Fruit fly (Drosophila melanogaster): ENCODE results near the gene Grp170.
A peak's percentile ranks its signal among the peaks of the same experiment; 100 is the strongest.

The Grp170 gene

DNA sequence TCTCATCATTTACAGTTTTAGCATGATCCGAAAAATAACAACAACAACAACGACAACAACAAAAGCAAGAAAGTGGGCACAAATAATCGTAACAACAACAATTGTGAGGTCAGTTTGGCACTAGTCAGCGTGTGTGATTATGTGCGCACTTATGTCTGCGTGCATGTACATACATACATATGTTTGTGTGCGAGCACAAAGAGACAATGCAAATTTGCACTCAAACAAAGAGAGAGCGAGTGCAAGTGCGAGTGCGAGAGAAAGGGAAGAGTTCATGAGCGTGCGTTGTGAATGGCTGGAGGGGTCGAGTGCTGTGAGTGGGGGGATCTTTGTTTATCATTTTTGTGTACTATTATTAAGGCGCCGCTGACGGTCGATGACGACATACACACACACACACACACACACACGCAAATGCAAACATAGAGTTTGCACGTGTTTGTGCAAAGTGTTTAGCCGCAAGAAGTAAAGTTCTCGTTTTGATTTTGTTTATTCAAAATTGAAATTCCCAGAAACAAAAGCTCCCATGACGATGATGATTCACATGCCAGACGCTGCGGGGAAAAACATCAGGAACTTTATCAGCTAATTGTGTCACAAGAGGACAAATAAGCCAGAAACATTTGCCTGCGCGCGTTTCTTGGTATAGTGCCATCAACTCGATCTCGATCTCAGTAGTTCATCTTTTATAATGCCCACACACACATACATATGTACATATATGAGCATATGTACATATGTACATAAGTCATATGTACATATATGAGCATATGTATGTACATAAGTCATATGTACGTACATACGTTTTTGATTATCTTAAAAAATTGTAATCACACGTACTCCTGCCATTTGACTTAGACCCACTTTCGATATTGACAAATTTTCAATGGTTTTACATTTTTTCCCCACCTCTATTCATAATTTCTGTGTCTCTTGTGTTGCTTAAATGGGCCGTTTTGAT lies 19.9 kb upstream of the Grp170 start:
- TF ChIP-seq Abd-B (GFP tag; optimal IDR thresholded peaks at IDR 0.05) (no peak), sv (GFP tag; optimal IDR thresholded peaks at IDR 0.05) (no peak), woc (GFP tag; optimal IDR thresholded peaks at IDR 0.05) (peak; percentile 24), tai (GFP tag; optimal IDR thresholded peaks at IDR 0.05) (no peak), lola (GFP tag; optimal IDR thresholded peaks at IDR 0.05) (no peak), ey (GFP tag; optimal IDR thresholded peaks at IDR 0.05) (peak; percentile 58), GATAd (GFP tag; optimal IDR thresholded peaks at IDR 0.05) (no peak), Hnf4 (GFP tag; optimal IDR thresholded peaks at IDR 0.05) (peak; percentile 30), Hr83 (GFP tag; optimal IDR thresholded peaks at IDR 0.05; ENCODE audit: poor library complexity, severe bottlenecking) (peak; percentile 56), Rel (GFP tag; optimal IDR thresholded peaks at IDR 0.05) (no peak), Rel (tag; optimal IDR thresholded peaks at IDR 0.05) (peak; percentile 97), psq (GFP tag; optimal IDR thresholded peaks at IDR 0.05) (peak; percentile 37), Dfd (GFP tag; optimal IDR thresholded peaks at IDR 0.05) (peak; percentile 54), pan (optimal IDR thresholded peaks at IDR 0.05) (no peak), CrebA (GFP tag; optimal IDR thresholded peaks at IDR 0.05; ENCODE audit: borderline replicate concordance) (no peak), Vsx2 (GFP tag; optimal IDR thresholded peaks at IDR 0.05; ENCODE audit: partially characterized antibody) (no peak), N (GFP tag; optimal IDR thresholded peaks at IDR 0.05) (no peak), jim (GFP tag; optimal IDR thresholded peaks at IDR 0.05) (no peak), sage (GFP tag; optimal IDR thresholded peaks at IDR 0.05) (no peak), Jra (GFP tag; optimal IDR thresholded peaks at IDR 0.05) (no peak), HLH106 (tag; optimal IDR thresholded peaks at IDR 0.05) (peak; percentile 38), usp (GFP tag; optimal IDR thresholded peaks at IDR 0.05) (no peak), OdsH (GFP tag; optimal IDR thresholded peaks at IDR 0.05) (peak; percentile 20), br (GFP tag; optimal IDR thresholded peaks at IDR 0.05) (peak; percentile 56), dmrt93B (GFP tag; optimal IDR thresholded peaks at IDR 0.05) (peak; percentile 23), Hr78 (GFP tag; optimal IDR thresholded peaks at IDR 0.05) (no peak), brk (GFP tag; optimal IDR thresholded peaks at IDR 0.05) (no peak), CG32264 (GFP tag; optimal IDR thresholded peaks at IDR 0.05) (no peak), Dif (GFP tag; optimal IDR thresholded peaks at IDR 0.05; ENCODE audit: partially characterized antibody) (peak; percentile 62), dl (GFP tag; optimal IDR thresholded peaks at IDR 0.05; ENCODE audit: insufficient read depth in 1 of 2, partially characterized antibody in 2 of 2) (peak in 1 of 2 experiments; percentile 81), CG9705 (GFP tag; optimal IDR thresholded peaks at IDR 0.05) (no peak), Sp1 (GFP tag; optimal IDR thresholded peaks at IDR 0.05) (no peak), Mio (GFP tag; optimal IDR thresholded peaks at IDR 0.05) (no peak), foxo (GFP tag; optimal IDR thresholded peaks at IDR 0.05) (peak in 1 of 2 experiments; percentile 82), dsf (GFP tag; optimal IDR thresholded peaks at IDR 0.05; ENCODE audit: borderline replicate concordance) (no peak), fru (GFP tag; optimal IDR thresholded peaks at IDR 0.05) (peak; percentile 75), h (GFP tag; optimal IDR thresholded peaks at IDR 0.05) (peak; percentile 72), rgr (GFP tag; optimal IDR thresholded peaks at IDR 0.05) (peak; percentile 56), Myc (optimal IDR thresholded peaks at IDR 0.05) (no peak)

DNA sequence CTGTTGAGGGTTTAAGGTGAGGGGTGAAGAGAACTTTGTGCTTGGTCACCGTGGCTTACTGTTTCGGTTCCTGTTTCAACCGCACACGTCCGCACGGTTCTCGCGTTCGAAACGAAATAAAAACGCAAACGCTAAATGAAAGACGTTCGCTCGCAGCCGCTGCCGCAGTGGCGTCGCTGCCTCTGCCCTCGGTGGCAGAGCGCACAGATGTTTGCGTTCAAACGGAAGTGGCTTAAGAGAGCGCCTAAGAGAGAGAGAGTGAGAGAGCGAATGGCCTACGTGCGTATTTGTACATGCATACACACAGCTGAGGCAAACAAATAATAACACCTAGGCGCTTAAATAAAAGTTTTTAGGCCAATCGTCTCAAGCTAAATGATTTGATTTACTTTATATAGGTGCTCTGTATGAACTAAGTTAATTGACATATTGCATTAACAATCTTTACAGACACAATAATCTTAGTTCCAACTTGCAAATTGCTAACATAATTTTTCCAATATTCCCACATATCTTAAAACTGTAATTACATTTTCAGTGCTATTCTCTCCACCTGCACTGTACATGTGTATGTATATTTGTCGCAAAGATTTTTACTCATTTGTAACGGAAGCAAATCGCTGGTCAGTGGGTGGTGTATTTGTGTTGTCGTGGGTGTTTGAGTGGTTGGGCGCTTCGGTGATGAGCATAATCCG lies 18.6 kb upstream of the Grp170 start, which contains the start of gene CG2865:
Gene CG2865, minus strand, starts transcription at position 118 of the 695 bp plus-strand sequence.
- TF ChIP-seq dsf (GFP tag; optimal IDR thresholded peaks at IDR 0.05; ENCODE audit: borderline replicate concordance): no peak
- peak; percentile 93 for TF ChIP-seq rgr (GFP tag; optimal IDR thresholded peaks at IDR 0.05)
- peak; percentile 94 for TF ChIP-seq sv (GFP tag; optimal IDR thresholded peaks at IDR 0.05)
- peak; percentile 95 for TF ChIP-seq woc (GFP tag; optimal IDR thresholded peaks at IDR 0.05)
- TF ChIP-seq dmrt93B (GFP tag; optimal IDR thresholded peaks at IDR 0.05): peak; percentile 94
- peak; percentile 98 for TF ChIP-seq Sp1 (GFP tag; optimal IDR thresholded peaks at IDR 0.05)
- TF ChIP-seq CrebA (GFP tag; optimal IDR thresholded peaks at IDR 0.05; ENCODE audit: borderline replicate concordance): no peak
- TF ChIP-seq GATAd (GFP tag; optimal IDR thresholded peaks at IDR 0.05): peak; percentile 11
- peak; percentile 81 for TF ChIP-seq tai (GFP tag; optimal IDR thresholded peaks at IDR 0.05)
- TF ChIP-seq dl (GFP tag; optimal IDR thresholded peaks at IDR 0.05; ENCODE audit: insufficient read depth in 1 of 2, partially characterized antibody in 2 of 2): peak; percentile 67 to 85
- peak; percentile 30 for TF ChIP-seq Rel (GFP tag; optimal IDR thresholded peaks at IDR 0.05)
- TF ChIP-seq Rel (tag; optimal IDR thresholded peaks at IDR 0.05): peak; percentile 90
- TF ChIP-seq CG9705 (GFP tag; optimal IDR thresholded peaks at IDR 0.05): peak; percentile 97
- TF ChIP-seq ey (GFP tag; optimal IDR thresholded peaks at IDR 0.05): peak; percentile 95
- peak; percentile 86 for TF ChIP-seq Dif (GFP tag; optimal IDR thresholded peaks at IDR 0.05; ENCODE audit: partially characterized antibody)
- TF ChIP-seq Myc (optimal IDR thresholded peaks at IDR 0.05): no peak
- TF ChIP-seq usp (GFP tag; optimal IDR thresholded peaks at IDR 0.05): no peak
- no peak for TF ChIP-seq Hr78 (GFP tag; optimal IDR thresholded peaks at IDR 0.05)
- peak; percentile 68 for TF ChIP-seq brk (GFP tag; optimal IDR thresholded peaks at IDR 0.05)
- peak; percentile 98 for TF ChIP-seq HLH106 (tag; optimal IDR thresholded peaks at IDR 0.05)
- peak; percentile 67 to 96 for TF ChIP-seq foxo (GFP tag; optimal IDR thresholded peaks at IDR 0.05)
- TF ChIP-seq pan (optimal IDR thresholded peaks at IDR 0.05): no peak
- no peak for TF ChIP-seq N (GFP tag; optimal IDR thresholded peaks at IDR 0.05)
- peak; percentile 97 for TF ChIP-seq fru (GFP tag; optimal IDR thresholded peaks at IDR 0.05)
- peak; percentile 25 for TF ChIP-seq Mio (GFP tag; optimal IDR thresholded peaks at IDR 0.05)
- TF ChIP-seq lola (GFP tag; optimal IDR thresholded peaks at IDR 0.05): no peak
- TF ChIP-seq jim (GFP tag; optimal IDR thresholded peaks at IDR 0.05): no peak
- TF ChIP-seq psq (GFP tag; optimal IDR thresholded peaks at IDR 0.05): peak; percentile 87
- TF ChIP-seq Hr83 (GFP tag; optimal IDR thresholded peaks at IDR 0.05; ENCODE audit: poor library complexity, severe bottlenecking): peak; percentile 81
- peak; percentile 94 for TF ChIP-seq OdsH (GFP tag; optimal IDR thresholded peaks at IDR 0.05)
- TF ChIP-seq Hnf4 (GFP tag; optimal IDR thresholded peaks at IDR 0.05): peak; percentile 82
- TF ChIP-seq br (GFP tag; optimal IDR thresholded peaks at IDR 0.05): peak; percentile 95
- TF ChIP-seq CG32264 (GFP tag; optimal IDR thresholded peaks at IDR 0.05): peak; percentile 84
- peak; percentile 96 for TF ChIP-seq h (GFP tag; optimal IDR thresholded peaks at IDR 0.05)
- TF ChIP-seq Abd-B (GFP tag; optimal IDR thresholded peaks at IDR 0.05): no peak
- TF ChIP-seq sage (GFP tag; optimal IDR thresholded peaks at IDR 0.05): peak; percentile 76

Measured in whole organism, wandering third instar larva.